Worm (Caenorhabditis elegans) whole organism, L1 larva: Measurements from ENCODE around the gene srw-141.

ENCODE experiments used
- F16B12.6 ChIP-seq: fragments of 150-350 bp; optimal IDR thresholded peaks from 2 replicates; lab custom pipeline; 2014; ENCODE audit warnings: missing biosample characterization, missing genetic modification characterization
- ama-1 ChIP-seq: fragments of 150-350 bp; optimal IDR thresholded peaks from 2 replicates; lab custom pipeline; 2014
- blmp-1 ChIP-seq: fragments of 150-350 bp; optimal IDR thresholded peaks from 2 replicates; lab custom pipeline; 2014; ENCODE audit warnings: missing biosample characterization, missing genetic modification characterization
- ceh-63 ChIP-seq: fragments of 200-800 bp; sonication (Bioruptor generic); optimal IDR thresholded peaks from 2 replicates; lab custom pipeline; 2018; ENCODE audit warnings: mild to moderate bottlenecking, missing genetic modification characterization, missing compliant biosample characterization
- ceh-82 ChIP-seq, 3 experiments: fragments of 150-350 bp in 1 of 3; sonication (generic microtip) in 2 of 3; optimal IDR thresholded peaks; 2 replicates each; lab custom pipeline; 2014 to 2017; ENCODE audit warnings: missing biosample characterization in 3 of 3, missing genetic modification characterization in 3 of 3
- ceh-88 ChIP-seq: fragments of 200-800 bp; sonication (Bioruptor generic); IDR thresholded peaks from 2 replicates; pipeline ENCODE4 v1.3.6; 2022; ENCODE audit warnings: missing genetic modification characterization, missing compliant biosample characterization
- dsc-1 ChIP-seq: sonication (generic microtip); optimal IDR thresholded peaks from 2 replicates; lab custom pipeline; 2016; ENCODE audit warnings: mild to moderate bottlenecking, missing genetic modification characterization, missing compliant biosample characterization
- efl-1 ChIP-seq, 4 experiments: fragments of 150-350 bp; optimal IDR thresholded peaks in 3 of 4; peaks in 1 of 4; 1 replicate in 1 of 4; 2 replicates in 3 of 4; lab custom pipeline; 2014; ENCODE audit warnings: missing biosample characterization in 2 of 4, missing genetic modification characterization in 2 of 4, missing genetic modification reagents in 2 of 4
- efl-3 ChIP-seq: fragments of 200-800 bp; sonication (Bioruptor generic); optimal IDR thresholded peaks from 2 replicates; lab custom pipeline; 2018; ENCODE audit warnings: mild to moderate bottlenecking, missing genetic modification characterization, missing compliant biosample characterization
- fkh-8 ChIP-seq: sonication (generic microtip); optimal IDR thresholded peaks from 2 replicates; lab custom pipeline; 2016; ENCODE audit warnings: mild to moderate bottlenecking, missing genetic modification characterization, missing compliant biosample characterization
- hlh-17 ChIP-seq: fragments of 200-800 bp; sonication (Bioruptor generic); optimal IDR thresholded peaks from 2 replicates; lab custom pipeline; 2018; ENCODE audit warnings: missing genetic modification characterization, mild to moderate bottlenecking, missing compliant biosample characterization, moderate library complexity, borderline replicate concordance
- irx-1 ChIP-seq: sonication (generic microtip); optimal IDR thresholded peaks from 2 replicates; lab custom pipeline; 2016; ENCODE audit warnings: missing genetic modification characterization, missing compliant biosample characterization
- isw-1 ChIP-seq: fragments of 200-800 bp; sonication (Bioruptor generic); IDR thresholded peaks from 2 replicates; pipeline ENCODE4 v1.3.6; 2022; ENCODE audit warnings: missing genetic modification characterization, missing compliant biosample characterization
- lin-14 ChIP-seq: fragments of 200-800 bp; sonication (Bioruptor generic); optimal IDR thresholded peaks from 2 replicates; lab custom pipeline; 2018; ENCODE audit warnings: mild to moderate bottlenecking, missing genetic modification characterization, moderate library complexity, missing compliant biosample characterization
- lin-15B ChIP-seq: fragments of 150-350 bp; sonication (generic microtip); optimal IDR thresholded peaks from 3 replicates; lab custom pipeline; 2014; ENCODE audit warnings: missing biosample characterization, missing genetic modification characterization
- lir-3 ChIP-seq: sonication (generic microtip); optimal IDR thresholded peaks from 2 replicates; lab custom pipeline; 2016; ENCODE audit warnings: mild to moderate bottlenecking, missing genetic modification characterization, moderate library complexity, missing compliant biosample characterization; ENCODE audit not compliant: poor library complexity
- lsy-2 ChIP-seq, 2 experiments: fragments of 150-350 bp; optimal IDR thresholded peaks; 2 replicates each; lab custom pipeline; 2014; ENCODE audit warnings: missing biosample characterization in 2 of 2, missing genetic modification characterization in 2 of 2
- mab-9 ChIP-seq: fragments of 200-800 bp; sonication (Bioruptor generic); IDR thresholded peaks from 2 replicates; pipeline ENCODE4 v1.3.6; 2022; ENCODE audit warnings: missing genetic modification reagents, missing genetic modification characterization, missing compliant biosample characterization
- mdl-1 ChIP-seq, 2 experiments: fragments of 150-350 bp; optimal IDR thresholded peaks; 2 replicates each; lab custom pipeline; 2014 to 2017; ENCODE audit warnings: missing biosample characterization in 2 of 2, missing genetic modification characterization in 2 of 2, inconsistent platforms in 1 of 2
- mef-2 ChIP-seq: fragments of 150-350 bp; optimal IDR thresholded peaks from 2 replicates; lab custom pipeline; 2014; ENCODE audit warnings: missing biosample characterization, missing genetic modification characterization
- nhr-11 ChIP-seq: fragments of 150-350 bp; optimal IDR thresholded peaks from 2 replicates; lab custom pipeline; 2014; ENCODE audit warnings: missing biosample characterization, missing genetic modification characterization
- nhr-12 ChIP-seq: sonication (generic microtip); optimal IDR thresholded peaks from 2 replicates; lab custom pipeline; 2017; ENCODE audit warnings: missing biosample characterization, missing genetic modification characterization
- nhr-19 ChIP-seq: fragments of 200-800 bp; sonication (Bioruptor generic); conservative IDR thresholded peaks from 2 replicates; pipeline ENCODE4 v1.3.6; 2022; ENCODE audit warnings: missing genetic modification characterization, missing compliant biosample characterization
- nhr-20 ChIP-seq: sonication (generic microtip); optimal IDR thresholded peaks from 2 replicates; lab custom pipeline; 2016; ENCODE audit warnings: mild to moderate bottlenecking, missing genetic modification characterization, missing compliant biosample characterization
- nhr-28 ChIP-seq: fragments of 150-350 bp; optimal IDR thresholded peaks from 2 replicates; lab custom pipeline; 2014; ENCODE audit warnings: missing biosample characterization, missing genetic modification characterization
- nhr-71 ChIP-seq: sonication (generic microtip); optimal IDR thresholded peaks from 2 replicates; lab custom pipeline; 2016; ENCODE audit warnings: mild to moderate bottlenecking, missing genetic modification characterization, moderate library complexity, missing compliant biosample characterization
- nhr-76 ChIP-seq: sonication (generic microtip); optimal IDR thresholded peaks from 2 replicates; lab custom pipeline; 2017; ENCODE audit warnings: missing biosample characterization, missing genetic modification characterization
- nhr-85 ChIP-seq: sonication (generic microtip); peaks from one replicate; lab custom pipeline; 2016; ENCODE audit warnings: missing genetic modification characterization, inconsistent platforms, missing compliant biosample characterization
- pag-3 ChIP-seq: sonication (generic microtip); optimal IDR thresholded peaks from 2 replicates; lab custom pipeline; 2017; ENCODE audit warnings: missing genetic modification characterization, mild to moderate bottlenecking, missing compliant biosample characterization, antibody characterized with exemption, borderline replicate concordance; ENCODE audit not compliant: insufficient read depth
- pqm-1 ChIP-seq: sonication (generic microtip); optimal IDR thresholded peaks from 3 replicates; lab custom pipeline; 2017; ENCODE audit warnings: missing biosample characterization, missing genetic modification characterization
- rnt-1 ChIP-seq: sonication (generic microtip); optimal IDR thresholded peaks from 2 replicates; lab custom pipeline; 2016; ENCODE audit warnings: mild to moderate bottlenecking, missing genetic modification characterization, moderate library complexity, missing compliant biosample characterization
- snpc-4 ChIP-seq: fragments of 150-350 bp; optimal IDR thresholded peaks from 2 replicates; lab custom pipeline; 2014; ENCODE audit warnings: missing biosample characterization, missing genetic modification characterization
- snu-23 ChIP-seq: sonication (generic microtip); optimal IDR thresholded peaks from 2 replicates; lab custom pipeline; 2016; ENCODE audit warnings: missing genetic modification characterization, missing compliant biosample characterization
- sup-37 ChIP-seq: fragments of 200-800 bp; sonication (Bioruptor generic); optimal IDR thresholded peaks from 2 replicates; lab custom pipeline; 2018; ENCODE audit warnings: mild to moderate bottlenecking, missing genetic modification characterization, missing compliant biosample characterization
- tbx-2 ChIP-seq: sonication (generic microtip); optimal IDR thresholded peaks from 2 replicates; lab custom pipeline; 2016; ENCODE audit warnings: missing genetic modification characterization, missing compliant biosample characterization
- tlp-1 ChIP-seq: fragments of 150-350 bp; optimal IDR thresholded peaks from 2 replicates; lab custom pipeline; 2014; ENCODE audit warnings: missing biosample characterization, missing genetic modification characterization
- unc-62 ChIP-seq: fragments of 150-350 bp; optimal IDR thresholded peaks from 2 replicates; lab custom pipeline; 2014; ENCODE audit warnings: missing biosample characterization, missing genetic modification reagents, missing genetic modification characterization
- unc-86 ChIP-seq: sonication (generic microtip); optimal IDR thresholded peaks from 2 replicates; lab custom pipeline; 2016; ENCODE audit warnings: missing genetic modification characterization, missing compliant biosample characterization
- zag-1 ChIP-seq: fragments of 150-350 bp; optimal IDR thresholded peaks from 2 replicates; lab custom pipeline; 2014; ENCODE audit warnings: missing biosample characterization, missing genetic modification characterization
- ztf-11 ChIP-seq, 2 experiments: sonication (generic microtip); optimal IDR thresholded peaks; 2 replicates each; lab custom pipeline; 2016 to 2017; ENCODE audit warnings: missing genetic modification characterization in 2 of 2, missing biosample characterization in 1 of 2, missing compliant biosample characterization in 1 of 2

srw-141 gene

DNA sequence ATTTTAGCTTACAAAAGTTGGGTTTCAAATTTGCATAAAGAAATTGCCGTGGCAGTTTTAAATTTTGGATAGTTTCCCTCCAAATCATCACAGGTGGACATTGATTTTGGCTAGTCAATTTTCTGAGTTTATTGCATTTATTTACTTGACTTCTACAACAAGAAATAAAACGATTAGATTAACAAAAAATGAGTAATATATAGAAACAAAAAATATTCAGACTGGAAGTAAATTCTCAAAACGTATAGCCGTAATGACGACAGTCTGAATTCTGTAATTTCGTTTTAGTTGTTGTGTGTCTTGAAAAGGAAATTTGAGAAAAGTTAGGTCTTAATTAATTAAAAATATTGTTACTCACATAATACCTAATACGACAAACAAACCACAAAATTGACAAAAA, at the start of gene srw-141:
Gene srw-141 (minus strand): TSS at position 101 of the 400 bp plus-strand sequence.
- no peak for TF ChIP-seq efl-3 (GFP tag; lab: Kevin White, UChicago)
- TF ChIP-seq snu-23 (GFP tag; lab: Kevin White, UChicago): no peak
- TF ChIP-seq mef-2: no peak
- TF ChIP-seq tbx-2 (tag; lab: Kevin White, UChicago): no peak
- TF ChIP-seq ztf-11 (tag; optimal IDR thresholded peaks at IDR 0.05; lab: Kevin White, UChicago): no peak
- TF ChIP-seq irx-1 (tag; lab: Kevin White, UChicago): no peak
- no peak for TF ChIP-seq tlp-1
- no peak for TF ChIP-seq ama-1 (lab: Kevin White, UChicago)
- no peak for TF ChIP-seq sup-37 (GFP tag; lab: Kevin White, UChicago)
- TF ChIP-seq snpc-4 (tag; lab: Kevin White, UChicago): no peak
- no peak for TF ChIP-seq mdl-1 (tag; optimal IDR thresholded peaks at IDR 0.05; lab: Kevin White, UChicago)
- TF ChIP-seq lin-15B: no peak
- no peak for TF ChIP-seq pag-3 (tag; lab: Kevin White, UChicago)
- no peak for TF ChIP-seq unc-62 (GFP tag; lab: Kevin White, UChicago)
- TF ChIP-seq nhr-11 (tag; lab: Kevin White, UChicago): no peak
- TF ChIP-seq nhr-71 (tag; lab: Kevin White, UChicago): no peak
- no peak for TF ChIP-seq nhr-12
- TF ChIP-seq isw-1 (GFP tag; lab: Robert Waterston, UW): no peak
- no peak for TF ChIP-seq rnt-1 (tag; lab: Kevin White, UChicago)
- no peak for TF ChIP-seq lir-3

DNA sequence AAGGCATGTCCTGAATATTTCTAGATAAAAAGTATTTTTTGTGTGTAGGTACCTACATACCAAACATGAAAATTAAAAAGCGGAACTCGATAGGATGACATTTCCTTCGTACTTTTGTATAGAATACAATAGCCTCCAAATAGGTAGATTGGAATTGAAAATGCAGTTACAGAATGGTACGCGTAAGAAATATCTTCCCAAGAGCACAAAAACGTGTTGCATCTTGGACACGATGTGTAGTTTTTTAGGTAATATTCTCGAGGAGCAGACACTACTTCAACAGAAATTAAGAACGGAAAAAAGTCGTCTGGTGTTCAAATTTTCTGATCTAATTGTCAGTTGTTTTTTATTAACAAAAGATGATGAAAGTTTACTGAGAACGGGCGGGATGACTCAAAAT, 49.0 kb upstream of the srw-141 start, which contains the start of gene srh-85:
Gene srh-85 (minus strand): TSS at position 101 of the 400 bp plus-strand sequence.
- TF ChIP-seq zag-1 (tag; lab: Kevin White, UChicago) (no peak), efl-1 (optimal IDR thresholded peaks at IDR 0.05; lab: Kevin White, UChicago) (no peak), efl-1 (GFP tag; optimal IDR thresholded peaks at IDR 0.05 in 1 of 2; lab: Kevin White, UChicago) (peak in 1 of 2 experiments; percentile 62)

- no peak for TF ChIP-seq tbx-2 (tag; lab: Kevin White, UChicago)
- no peak for TF ChIP-seq ceh-82 (tag; optimal IDR thresholded peaks at IDR 0.05; lab: Kevin White, UChicago)
- TF ChIP-seq nhr-85 (tag; lab: Kevin White, UChicago): no peak
- TF ChIP-seq efl-1 (optimal IDR thresholded peaks at IDR 0.05; lab: Kevin White, UChicago): no peak
- TF ChIP-seq efl-1 (GFP tag; optimal IDR thresholded peaks at IDR 0.05 in 1 of 2; lab: Kevin White, UChicago): no peak
- TF ChIP-seq ceh-88 (GFP tag; lab: Robert Waterston, UW): no peak
- no peak for TF ChIP-seq nhr-28 (tag; lab: Kevin White, UChicago)
- no peak for TF ChIP-seq nhr-71 (tag; lab: Kevin White, UChicago)
- no peak for TF ChIP-seq hlh-17 (GFP tag; lab: Kevin White, UChicago)
- TF ChIP-seq blmp-1: no peak
- no peak for TF ChIP-seq nhr-76 (tag; lab: Kevin White, UChicago)
- TF ChIP-seq nhr-20: no peak
- no peak for TF ChIP-seq lin-14 (GFP tag; lab: Kevin White, UChicago)
- no peak for TF ChIP-seq mdl-1 (tag; optimal IDR thresholded peaks at IDR 0.05; lab: Kevin White, UChicago)
- TF ChIP-seq nhr-12: no peak
- TF ChIP-seq ceh-63: no peak
- TF ChIP-seq nhr-19 (GFP tag; lab: Robert Waterston, UW): no peak
- no peak for TF ChIP-seq pqm-1
- TF ChIP-seq isw-1 (GFP tag; lab: Robert Waterston, UW): no peak
- no peak for TF ChIP-seq F16B12.6 (tag; lab: Kevin White, UChicago)
- no peak for TF ChIP-seq unc-86 (tag; lab: Kevin White, UChicago)
Observed at ce11 chrV:2985309-2985708, 46.9 kb upstream of the srw-141 start, which contains the start of gene srw-139. Gene srw-139 (minus strand): TSS chrV:2985409.

DNA sequence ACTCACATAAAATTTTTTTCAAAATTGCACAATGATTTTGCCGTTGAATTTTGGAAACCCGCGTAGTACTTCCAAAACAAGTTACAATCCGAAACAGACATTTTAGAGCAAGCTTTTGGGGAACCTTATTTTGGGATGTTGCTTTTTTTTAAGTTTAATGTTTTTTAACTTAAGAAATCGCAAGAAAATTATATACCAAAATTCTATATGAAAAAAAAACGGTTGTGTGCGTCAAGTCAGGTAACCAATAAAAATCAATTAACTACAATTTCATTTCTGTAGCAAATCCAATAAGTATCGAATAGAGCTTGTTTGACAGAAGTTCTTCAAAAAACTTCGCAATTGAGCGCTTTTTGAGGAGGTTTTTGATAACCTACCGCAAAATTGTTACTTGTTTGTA, 45.0 kb upstream of the srw-141 start, which contains the start of gene srw-117:
Gene srw-117 (minus strand): TSS at position 101 of the 400 bp plus-strand sequence.
- TF ChIP-seq lsy-2 (tag; optimal IDR thresholded peaks at IDR 0.05; lab: Kevin White, UChicago) (no peak), pag-3 (tag; lab: Kevin White, UChicago) (no peak), F16B12.6 (tag; lab: Kevin White, UChicago) (no peak), tbx-2 (tag; lab: Kevin White, UChicago) (no peak), dsc-1 (tag; lab: Kevin White, UChicago) (no peak), irx-1 (tag; lab: Kevin White, UChicago) (no peak), blmp-1 (no peak), fkh-8 (tag; lab: Kevin White, UChicago) (no peak), tlp-1 (no peak), lin-14 (GFP tag; lab: Kevin White, UChicago) (no peak), efl-3 (GFP tag; lab: Kevin White, UChicago) (no peak), efl-1 (optimal IDR thresholded peaks at IDR 0.05; lab: Kevin White, UChicago) (no peak), efl-1 (GFP tag; optimal IDR thresholded peaks at IDR 0.05 in 1 of 2; lab: Kevin White, UChicago) (no peak), mab-9 (GFP tag; lab: Robert Waterston, UW) (no peak)
